Worm (Caenorhabditis elegans): ENCODE measurements around the gene hal-2.

The hal-2 gene

DNA sequence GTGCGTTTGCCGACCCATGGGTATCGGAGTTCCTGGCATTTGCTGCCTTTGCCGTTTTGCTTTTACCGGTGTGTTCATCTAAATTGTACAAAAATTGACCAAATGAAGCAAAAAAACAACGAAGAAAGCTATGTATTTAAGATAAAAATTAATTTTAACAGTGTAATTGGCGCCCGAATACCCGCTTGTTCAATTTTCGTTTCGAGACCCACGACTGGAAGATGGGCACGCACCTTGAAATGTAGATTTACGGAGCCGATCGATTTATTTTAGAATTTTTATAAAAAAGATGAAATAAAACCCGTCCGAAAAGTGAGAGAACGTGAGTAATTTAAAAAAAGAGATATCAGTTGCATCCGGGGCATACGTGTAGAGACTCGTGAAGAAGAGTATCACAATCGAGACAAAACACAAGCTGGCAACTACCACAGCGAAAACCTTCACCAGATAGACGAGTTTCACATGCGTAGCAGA, at the start of gene hal-2:
hal-2 (minus strand) TSS at position 424 of the 474 bp plus-strand sequence.
- TF ChIP-seq ces-1 (GFP tag; optimal IDR thresholded peaks at IDR 0.05): no peak
- TF ChIP-seq dmd-8 (GFP tag; IDR thresholded peaks at IDR 0.05): no peak
- TF ChIP-seq mxl-2 (GFP tag; conservative IDR thresholded peaks at IDR 0.05): no peak

ce11 chrIII:10136778-10137177, 48.0 kb upstream of the hal-2 start, which contains the start of gene ZK1128.7:
TSS of gene ZK1128.7 (plus strand) at chrIII:10137006.
- TF ChIP-seq aha-1 (tag): peak; percentile 89
- TF ChIP-seq nhr-25 (tag; optimal IDR thresholded peaks at IDR 0.05; ENCODE audit: borderline replicate concordance, insufficient read depth): no peak
- TF ChIP-seq dve-1 (tag; optimal IDR thresholded peaks at IDR 0.05; ENCODE audit: insufficient read depth): peak; percentile 6
- peak in 1 of 2 experiments; percentile 28 for TF ChIP-seq lsy-2 (tag; optimal IDR thresholded peaks at IDR 0.05)
- TF ChIP-seq spr-3 (GFP tag; optimal IDR thresholded peaks at IDR 0.05): no peak
- TF ChIP-seq hlh-30 (tag; optimal IDR thresholded peaks at IDR 0.05; ENCODE audit: insufficient read depth): peak; percentile 8
- peak in 1 of 2 experiments; percentile 27 for TF ChIP-seq hif-1 (tag; optimal IDR thresholded peaks at IDR 0.05)
- TF ChIP-seq egl-27 (tag; optimal IDR thresholded peaks at IDR 0.05): no peak
- TF ChIP-seq dmd-9 (GFP tag; IDR thresholded peaks at IDR 0.05): no peak
- no peak for TF ChIP-seq cey-2 (tag; optimal IDR thresholded peaks at IDR 0.05; ENCODE audit: borderline replicate concordance, insufficient read depth)
- no peak for TF ChIP-seq snpc-4 (tag; optimal IDR thresholded peaks at IDR 0.05)
- peak in 1 of 2 experiments; percentile 39 for TF ChIP-seq unc-62 (GFP tag; optimal IDR thresholded peaks at IDR 0.05 in 1 of 2)
- no peak for TF ChIP-seq unc-62 (tag; optimal IDR thresholded peaks at IDR 0.05)
- no peak for TF ChIP-seq daf-19 (GFP tag; conservative IDR thresholded peaks at IDR 0.05)
- peak; percentile 9 for TF ChIP-seq mxl-3 (GFP tag; optimal IDR thresholded peaks at IDR 0.05)
- TF ChIP-seq ceh-28 (tag; optimal IDR thresholded peaks at IDR 0.05): no peak
- TF ChIP-seq daf-16 (GFP tag; optimal IDR thresholded peaks at IDR 0.05): no peak
- no peak for TF ChIP-seq daf-16 (tag; optimal IDR thresholded peaks at IDR 0.05)
- TF ChIP-seq zip-2 (tag; optimal IDR thresholded peaks at IDR 0.05): no peak
- no peak for TF ChIP-seq ceh-20 (GFP tag; IDR thresholded peaks at IDR 0.05)
- TF ChIP-seq mdt-29 (GFP tag; IDR thresholded peaks at IDR 0.05): no peak

- TF ChIP-seq skn-1 (tag; optimal IDR thresholded peaks at IDR 0.05) (no peak), nhr-25 (tag; optimal IDR thresholded peaks at IDR 0.05; ENCODE audit: borderline replicate concordance, insufficient read depth) (no peak), lin-29 (GFP tag; IDR thresholded peaks at IDR 0.05) (no peak), arid-1 (GFP tag; conservative IDR thresholded peaks at IDR 0.05) (no peak), jun-1 (tag; optimal IDR thresholded peaks at IDR 0.05) (no peak), T26A8.4 (GFP tag; IDR thresholded peaks at IDR 0.05) (no peak), hlh-11 (tag; optimal IDR thresholded peaks at IDR 0.05) (peak; percentile 52), mep-1 (tag; optimal IDR thresholded peaks at IDR 0.05) (no peak), lin-38 (GFP tag; IDR thresholded peaks at IDR 0.05) (no peak), duxl-1 (tag; optimal IDR thresholded peaks at IDR 0.05; ENCODE audit: poor library complexity) (no peak), nhr-28 (tag; optimal IDR thresholded peaks at IDR 0.05) (peak; percentile 9), F37D6.2 (tag; optimal IDR thresholded peaks at IDR 0.05) (no peak), Y5F2A.4 (GFP tag; optimal IDR thresholded peaks at IDR 0.05) (no peak), unc-39 (tag; optimal IDR thresholded peaks at IDR 0.05) (no peak), nhr-6 (tag; optimal IDR thresholded peaks at IDR 0.05) (peak; percentile 68), aha-1 (tag) (no peak), zag-1 (tag; optimal IDR thresholded peaks at IDR 0.05) (no peak), nhr-102 (tag; optimal IDR thresholded peaks at IDR 0.05) (no peak), madf-5 (GFP tag; IDR thresholded peaks at IDR 0.05) (no peak), rbr-2 (tag; optimal IDR thresholded peaks at IDR 0.05) (no peak), daf-12 (tag; optimal IDR thresholded peaks at IDR 0.05) (no peak), ces-1 (GFP tag; optimal IDR thresholded peaks at IDR 0.05) (no peak), mdt-29 (GFP tag; IDR thresholded peaks at IDR 0.05) (no peak), F44E2.7 (GFP tag; IDR thresholded peaks at IDR 0.05) (no peak), attf-4 (tag; optimal IDR thresholded peaks at IDR 0.05) (no peak), ZK546.5 (tag; optimal IDR thresholded peaks at IDR 0.05) (no peak), egl-43 (GFP tag; IDR thresholded peaks at IDR 0.05) (no peak), hmg-1.1 (GFP tag; IDR thresholded peaks at IDR 0.05) (no peak), dve-1 (tag; optimal IDR thresholded peaks at IDR 0.05; ENCODE audit: insufficient read depth) (peak; percentile 52), nhr-111 (GFP tag; optimal IDR thresholded peaks at IDR 0.05) (no peak)
Observed at ce11 chrIII:10134517-10134916, 45.8 kb upstream of the hal-2 start.
